Worm (Caenorhabditis elegans): ENCODE data around the gene C33B4.2.

ce11 chrII:11361751-11362150 lies 10.2 kb downstream of the C33B4.2 start:
- TF ChIP-seq ama-1 (optimal IDR thresholded peaks at IDR 0.05) (no peak), ceh-82 (tag; optimal IDR thresholded peaks at IDR 0.05) (no peak), nhr-11 (tag; optimal IDR thresholded peaks at IDR 0.05) (no peak), snpc-4 (tag; optimal IDR thresholded peaks at IDR 0.05) (no peak), nhr-12 (tag; optimal IDR thresholded peaks at IDR 0.05) (no peak), aly-2 (tag; optimal IDR thresholded peaks at IDR 0.05) (no peak)

Data from whole organism, L2 larva.